Worm (Caenorhabditis elegans): ENCODE measurements around the gene R160.6.

R160.6 gene

DNA sequence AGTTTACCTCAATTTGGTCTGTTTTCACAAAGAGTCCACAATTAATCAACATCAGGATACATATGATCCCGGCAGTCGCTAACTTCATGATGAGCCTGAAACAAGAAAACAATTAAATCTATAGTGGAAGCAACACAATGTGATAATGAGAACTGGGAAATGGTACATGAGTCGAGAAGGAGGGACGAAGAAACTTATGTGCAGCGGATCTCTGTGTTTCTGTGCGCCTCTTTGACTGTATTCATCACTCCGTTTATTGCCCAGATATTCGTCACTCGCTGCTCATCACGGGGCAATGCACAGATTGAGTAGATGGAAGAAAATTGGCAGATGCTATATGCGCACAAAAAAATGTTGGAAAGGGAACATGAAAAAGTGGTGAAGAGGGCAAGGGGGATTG, 6.8 kb downstream of the R160.6 start, which contains the start of gene R160.3:
Gene R160.3, minus strand, starts transcription at position 101 of the 400 bp plus-strand sequence.
- no peak for TF ChIP-seq dox-1 (GFP tag; IDR thresholded peaks at IDR 0.05)
- TF ChIP-seq B0336.3 (GFP tag; IDR thresholded peaks at IDR 0.05) = no peak
- TF ChIP-seq nhr-120 (GFP tag; IDR thresholded peaks at IDR 0.05) = no peak
- TF ChIP-seq sptf-2 (GFP tag; optimal IDR thresholded peaks at IDR 0.05) = no peak
- no peak for TF ChIP-seq athp-1 (tag; optimal IDR thresholded peaks at IDR 0.05)
- TF ChIP-seq madf-6 (GFP tag; IDR thresholded peaks at IDR 0.05) = no peak
- no peak for TF ChIP-seq mxl-1 (tag; optimal IDR thresholded peaks at IDR 0.05)
- no peak for TF ChIP-seq nhr-80 (tag; optimal IDR thresholded peaks at IDR 0.05)
- no peak for TF ChIP-seq egl-18 (GFP tag; IDR thresholded peaks at IDR 0.05)
- no peak for TF ChIP-seq ceh-27 (GFP tag; optimal IDR thresholded peaks at IDR 0.05)
- no peak for TF ChIP-seq T26A5.8 (tag; optimal IDR thresholded peaks at IDR 0.05)

DNA sequence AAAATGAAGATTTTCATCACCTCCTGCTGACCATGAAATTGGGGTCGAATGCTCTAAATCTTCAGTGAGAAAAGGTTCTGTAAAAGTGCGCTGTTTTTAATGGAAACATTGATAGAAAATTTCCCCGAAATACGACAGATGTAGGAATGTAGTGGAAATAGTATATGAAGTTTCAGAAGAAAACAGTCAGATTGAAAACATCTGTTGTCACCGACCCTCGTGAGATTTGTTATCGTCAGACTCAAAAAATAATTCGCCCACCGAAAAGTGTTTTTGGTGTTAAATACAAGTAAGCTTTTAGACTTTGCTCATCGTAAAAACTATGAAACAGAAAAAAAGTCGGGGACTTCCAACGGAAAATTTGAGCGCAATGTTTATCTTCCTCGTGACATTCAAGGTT, 8.1 kb downstream of the R160.6 start, which contains the start of gene F14H12.8:
Gene F14H12.8, minus strand, starts transcription at position 101 of the 400 bp plus-strand sequence.
- TF ChIP-seq somi-1 (GFP tag; optimal IDR thresholded peaks at IDR 0.05) = no peak
- no peak for TF ChIP-seq egl-44 (GFP tag; IDR thresholded peaks at IDR 0.05)
- TF ChIP-seq F55B11.4 (tag; optimal IDR thresholded peaks at IDR 0.05; ENCODE audit: borderline replicate concordance, insufficient read depth) = no peak
- no peak for TF ChIP-seq B0336.3 (GFP tag; IDR thresholded peaks at IDR 0.05)

DNA sequence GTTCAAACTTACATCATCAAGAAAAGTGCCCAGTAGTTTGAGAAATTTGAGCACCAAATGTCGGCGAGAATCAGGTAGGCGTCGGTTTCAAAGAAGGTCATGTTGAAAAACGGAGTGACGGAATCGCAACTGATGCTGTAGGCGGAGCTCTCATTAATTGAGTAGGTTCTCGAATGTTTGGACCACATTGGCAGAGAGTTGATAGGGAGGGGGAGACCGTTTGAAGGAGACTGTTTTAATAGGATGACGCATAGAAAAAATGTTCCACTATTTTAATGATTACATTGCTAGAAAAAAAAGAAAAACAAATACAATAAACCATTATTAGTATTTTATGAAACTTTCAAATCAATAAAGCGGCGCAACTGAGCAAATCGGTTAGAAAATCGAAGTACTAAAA, 9.8 kb downstream of the R160.6 start, which contains the start of gene F14H12.17:
Gene F14H12.17, minus strand, starts transcription at position 101 of the 400 bp plus-strand sequence.
- TF ChIP-seq lin-54 (GFP tag; optimal IDR thresholded peaks at IDR 0.05) = no peak
- no peak for TF ChIP-seq atf-7 (tag; optimal IDR thresholded peaks at IDR 0.05)
- no peak for TF ChIP-seq lsl-1 (GFP tag; optimal IDR thresholded peaks at IDR 0.05)

DNA sequence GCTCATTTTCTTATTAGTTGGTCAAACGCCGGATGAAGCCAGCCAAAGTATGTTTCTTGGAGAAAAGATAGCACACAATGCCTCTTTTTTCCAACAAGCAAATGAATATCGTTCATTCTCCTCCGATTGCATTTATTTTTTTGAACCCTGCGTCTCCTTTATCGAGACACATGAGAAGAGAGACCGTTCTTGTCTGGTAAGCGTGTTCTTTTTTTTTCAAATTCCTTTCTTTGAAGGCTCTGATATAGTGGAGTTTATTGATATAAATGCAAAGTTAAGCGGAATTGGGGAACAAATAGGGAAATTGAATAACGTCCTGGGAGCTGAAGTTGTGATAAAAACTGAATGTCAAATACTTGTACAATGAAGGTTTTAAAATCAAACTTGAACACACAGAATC, 10.5 kb downstream of the R160.6 start, which contains the start of gene F14H12.7:
Gene F14H12.7, minus strand, starts transcription at position 101 of the 400 bp plus-strand sequence.
- no peak for TF ChIP-seq dpl-1 (GFP tag; optimal IDR thresholded peaks at IDR 0.05)
- no peak for TF ChIP-seq egl-18 (GFP tag; IDR thresholded peaks at IDR 0.05)
- TF ChIP-seq B0035.1 (tag; optimal IDR thresholded peaks at IDR 0.05) = no peak
- no peak for TF ChIP-seq F57C9.4 (tag; optimal IDR thresholded peaks at IDR 0.05)
- no peak for TF ChIP-seq mes-4 (tag; optimal IDR thresholded peaks at IDR 0.05)
- TF ChIP-seq Y95B8A.8 (GFP tag; IDR thresholded peaks at IDR 0.05) = no peak

ce11 chrX:4359030-4359429, 14.0 kb downstream of the R160.6 start:
- TF ChIP-seq B0261.1 (tag; optimal IDR thresholded peaks at IDR 0.05) = no peak
- peak; percentile 8 for TF ChIP-seq unc-62 (GFP tag; optimal IDR thresholded peaks at IDR 0.05)
- peak; percentile 58 for TF ChIP-seq nhr-80 (tag; optimal IDR thresholded peaks at IDR 0.05)
- TF ChIP-seq gei-17 (GFP tag; optimal IDR thresholded peaks at IDR 0.05) = no peak
- no peak for TF ChIP-seq F10E7.11 (tag; optimal IDR thresholded peaks at IDR 0.05)

ce11 chrX:4357467-4357866, 15.6 kb downstream of the R160.6 start, which contains the start of gene F14H12.6:
Gene F14H12.6, minus strand, starts transcription at chrX:4357567.
- no peak for TF ChIP-seq ztf-26 (tag; optimal IDR thresholded peaks at IDR 0.05)
- TF ChIP-seq sdz-38 (tag; optimal IDR thresholded peaks at IDR 0.05) = no peak
- TF ChIP-seq fkh-3 (tag; optimal IDR thresholded peaks at IDR 0.05) = no peak
- no peak for TF ChIP-seq ama-1 (optimal IDR thresholded peaks at IDR 0.05)
- no peak for TF ChIP-seq ama-1 (GFP tag; optimal IDR thresholded peaks at IDR 0.05)
- no peak for TF ChIP-seq lsy-27 (tag; optimal IDR thresholded peaks at IDR 0.05; ENCODE audit: borderline replicate concordance, insufficient read depth)

Data from whole organism, young adult.